Worm (Caenorhabditis elegans) whole organism, midembryonic: Measurements from ENCODE around the gene sru-8.

Source experiments
- klf-2 ChIP-seq: fragments of 200-800 bp; sonication (Bioruptor generic); conservative IDR thresholded peaks from 2 replicates; pipeline ENCODE4 v1.3.6; 2022; ENCODE audit warnings: missing genetic modification reagents, missing genetic modification characterization, missing compliant biosample characterization
- med-1 ChIP-seq: sonication (generic microtip); optimal IDR thresholded peaks from 2 replicates; lab custom pipeline; 2017; ENCODE audit warnings: missing genetic modification characterization, mild to moderate bottlenecking, missing compliant biosample characterization, antibody characterized with exemption, missing genetic modification reagents; ENCODE audit not compliant: insufficient read depth
- ref-1 ChIP-seq: fragments of 200-800 bp; sonication (Bioruptor generic); conservative IDR thresholded peaks from 2 replicates; pipeline ENCODE4 v1.3.6; 2022; ENCODE audit warnings: missing genetic modification reagents, missing genetic modification characterization, missing compliant biosample characterization
- tab-1 ChIP-seq: fragments of 200-800 bp; sonication (Bioruptor generic); IDR thresholded peaks from 2 replicates; pipeline ENCODE4 v1.3.6; 2022; ENCODE audit warnings: missing genetic modification characterization, missing compliant biosample characterization
- ztf-23 ChIP-seq: fragments of 200-800 bp; sonication (Bioruptor generic); IDR thresholded peaks from 2 replicates; pipeline ENCODE4 v1.3.6; 2022; ENCODE audit warnings: missing genetic modification reagents, missing genetic modification characterization, missing compliant biosample characterization

ce11 chrV:9803176-9803575 lies 40.5 kb upstream of the sru-8 start, which contains the start of gene sru-39:
- no peak for TF ChIP-seq ref-1 (GFP tag; lab: Robert Waterston, UW)
- TF ChIP-seq ztf-23: no peak
- TF ChIP-seq med-1 (GFP tag; lab: Kevin White, UChicago): no peak
- no peak for TF ChIP-seq klf-2
- TF ChIP-seq tab-1 (GFP tag; lab: Robert Waterston, UW): no peak
